Worm (Caenorhabditis elegans) whole organism, L4 larva: ENCODE measurements around the gene bec-1.

Experiments used
- ceh-82 ChIP-seq: sonication (generic microtip); optimal IDR thresholded peaks from 2 replicates; lab custom pipeline; 2017; ENCODE audit warnings: missing biosample characterization, missing genetic modification characterization
- lin-13 ChIP-seq: fragments of 150-350 bp; optimal IDR thresholded peaks from 2 replicates; lab custom pipeline; 2014; ENCODE audit warnings: missing biosample characterization, missing genetic modification reagents, missing genetic modification characterization
- mxl-3 ChIP-seq: fragments of 200-800 bp; sonication (Bioruptor generic); optimal IDR thresholded peaks from 2 replicates; lab custom pipeline; 2018; ENCODE audit warnings: mild to moderate bottlenecking, missing genetic modification characterization, missing compliant biosample characterization
- nhr-77 ChIP-seq: fragments of 150-350 bp; optimal IDR thresholded peaks from 2 replicates; lab custom pipeline; 2014; ENCODE audit warnings: missing biosample characterization, missing genetic modification characterization

ce11 chrIV:5703443-5703842 is 39.2 kb upstream of the bec-1 start, which contains the start of the genes C55C3.73 and perm-5:
- TF ChIP-seq nhr-77 (tag; lab: Kevin White, UChicago) (no peak), lin-13 (no peak), ceh-82 (tag; lab: Kevin White, UChicago) (no peak), mxl-3 (GFP tag; lab: Kevin White, UChicago) (no peak)
